Worm (Caenorhabditis elegans) whole organism, mixed stage, embryonic: ENCODE results near the gene nspb-6.
A peak's percentile ranks its signal among the peaks of the same experiment; 100 is the strongest.

ENCODE experiments used
- blmp-1 ChIP-seq: fragments of 150-350 bp; optimal IDR thresholded peaks from 2 replicates; lab custom pipeline; 2014; ENCODE audit warnings: missing biosample characterization, missing genetic modification characterization
- ceh-39 ChIP-seq: fragments of 150-350 bp; optimal IDR thresholded peaks from 2 replicates; lab custom pipeline; 2014; ENCODE audit warnings: missing biosample characterization, missing genetic modification characterization
- ceh-43 ChIP-seq: fragments of 200-800 bp; sonication (Bioruptor generic); optimal IDR thresholded peaks from 2 replicates; lab custom pipeline; 2018; ENCODE audit warnings: mild to moderate bottlenecking, missing genetic modification characterization, moderate library complexity, missing compliant biosample characterization
- ces-1 ChIP-seq: fragments of 150-350 bp; optimal IDR thresholded peaks from 2 replicates; lab custom pipeline; 2014; ENCODE audit warnings: missing biosample characterization, missing genetic modification reagents, missing genetic modification characterization
- cnd-1 ChIP-seq: fragments of 200-800 bp; sonication (Bioruptor generic); optimal IDR thresholded peaks from 2 replicates; lab custom pipeline; 2018; ENCODE audit warnings: mild to moderate bottlenecking, missing genetic modification characterization, missing compliant biosample characterization
- elt-1 ChIP-seq: sonication (generic microtip); optimal IDR thresholded peaks from 2 replicates; lab custom pipeline; 2017; ENCODE audit warnings: missing genetic modification characterization, mild to moderate bottlenecking, missing compliant biosample characterization, antibody characterized with exemption, moderate library complexity, borderline replicate concordance; ENCODE audit not compliant: insufficient read depth
- elt-3 ChIP-seq: fragments of 150-350 bp; optimal IDR thresholded peaks from 2 replicates; lab custom pipeline; 2014; ENCODE audit warnings: missing biosample characterization, missing genetic modification characterization
- flh-1 ChIP-seq: fragments of 200-800 bp; sonication (Bioruptor generic); optimal IDR thresholded peaks from 2 replicates; lab custom pipeline; 2018; ENCODE audit warnings: mild to moderate bottlenecking, missing genetic modification characterization, moderate library complexity, missing compliant biosample characterization
- ham-2 ChIP-seq: fragments of 200-800 bp; sonication (Bioruptor generic); optimal IDR thresholded peaks from 2 replicates; lab custom pipeline; 2018; ENCODE audit warnings: mild to moderate bottlenecking, missing genetic modification characterization, missing compliant biosample characterization
- hlh-1 ChIP-seq: fragments of 150-350 bp; optimal IDR thresholded peaks from 2 replicates; lab custom pipeline; 2014; ENCODE audit warnings: missing biosample characterization, missing genetic modification reagents, missing genetic modification characterization
- lin-13 ChIP-seq: fragments of 150-350 bp; optimal IDR thresholded peaks from 2 replicates; lab custom pipeline; 2014; ENCODE audit warnings: missing biosample characterization, missing genetic modification characterization
- lin-32 ChIP-seq: fragments of 200-800 bp; sonication (Bioruptor generic); optimal IDR thresholded peaks from 2 replicates; lab custom pipeline; 2018; ENCODE audit warnings: mild to moderate bottlenecking, missing genetic modification characterization, missing compliant biosample characterization
- mab-5 ChIP-seq: fragments of 150-350 bp; optimal IDR thresholded peaks from 2 replicates; lab custom pipeline; 2014; ENCODE audit warnings: missing biosample characterization, missing genetic modification characterization
- nhr-2 ChIP-seq: fragments of 150-350 bp; optimal IDR thresholded peaks from 2 replicates; lab custom pipeline; 2014; ENCODE audit warnings: missing biosample characterization, missing genetic modification characterization
- nhr-28 ChIP-seq: fragments of 150-350 bp; optimal IDR thresholded peaks from 2 replicates; lab custom pipeline; 2014; ENCODE audit warnings: missing biosample characterization, missing genetic modification characterization
- nhr-76 ChIP-seq: sonication (generic microtip); optimal IDR thresholded peaks from 2 replicates; lab custom pipeline; 2017; ENCODE audit warnings: missing biosample characterization, missing genetic modification characterization
- pha-4 ChIP-seq: fragments of 150-350 bp; optimal IDR thresholded peaks from 2 replicates; lab custom pipeline; 2018; ENCODE audit warnings: missing biosample characterization, missing genetic modification reagents, missing genetic modification characterization
- sem-2 ChIP-seq: fragments of 200-800 bp; sonication (Bioruptor generic); optimal IDR thresholded peaks from 2 replicates; lab custom pipeline; 2018; ENCODE audit warnings: mild to moderate bottlenecking, missing genetic modification characterization, missing compliant biosample characterization
- snpc-4 ChIP-seq: fragments of 150-350 bp; optimal IDR thresholded peaks from 2 replicates; lab custom pipeline; 2014; ENCODE audit warnings: missing biosample characterization, missing genetic modification characterization
- sptf-1 ChIP-seq: sonication (generic microtip); optimal IDR thresholded peaks from 2 replicates; lab custom pipeline; 2017; ENCODE audit warnings: mild to moderate bottlenecking, missing genetic modification characterization, moderate library complexity, missing compliant biosample characterization
- unc-120 ChIP-seq: sonication (generic microtip); optimal IDR thresholded peaks from 2 replicates; lab custom pipeline; 2017; ENCODE audit warnings: missing genetic modification characterization, missing compliant biosample characterization; ENCODE audit not compliant: poor library complexity, severe bottlenecking
- unc-39 ChIP-seq: fragments of 150-350 bp; optimal IDR thresholded peaks from 2 replicates; lab custom pipeline; 2014; ENCODE audit warnings: missing biosample characterization, missing genetic modification characterization
- unc-62 ChIP-seq: fragments of 150-350 bp; optimal IDR thresholded peaks from 2 replicates; lab custom pipeline; 2014; ENCODE audit warnings: missing biosample characterization, missing genetic modification reagents, missing genetic modification characterization
- ztf-11 ChIP-seq: fragments of 150-350 bp; optimal IDR thresholded peaks from 2 replicates; lab custom pipeline; 2014; ENCODE audit warnings: missing biosample characterization, missing genetic modification characterization

The nspb-6 gene

DNA sequence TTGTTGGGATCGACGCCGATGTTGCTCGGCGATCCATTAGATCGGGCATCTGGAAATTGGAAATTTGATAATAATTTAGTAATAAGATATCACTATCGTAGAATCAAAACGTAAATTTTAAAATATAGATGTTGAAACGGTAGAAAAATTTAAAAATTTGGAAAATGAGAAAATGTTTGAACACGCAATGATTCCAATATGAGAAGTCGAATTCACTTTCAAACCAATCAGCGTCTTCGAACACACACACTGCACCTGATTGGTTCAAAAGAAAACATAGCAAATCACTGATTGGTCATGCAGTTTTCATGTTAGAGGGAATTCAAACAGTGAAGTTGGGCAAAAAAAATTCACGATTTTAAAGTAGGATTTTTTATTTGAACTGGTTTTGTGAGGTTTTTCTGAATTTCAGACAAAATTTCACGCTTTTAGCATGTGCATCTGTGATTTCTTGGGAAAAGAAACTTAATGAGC, 8.1 kb downstream of the nspb-6 start, which contains the start of gene H04M03.12:
TSS of gene H04M03.12 (minus strand) at position 51 of the 474 bp plus-strand sequence.
- TF ChIP-seq unc-62 (GFP tag; lab: Kevin White, UChicago): no peak
- no peak for TF ChIP-seq nhr-28 (tag; lab: Kevin White, UChicago)
- TF ChIP-seq snpc-4 (tag; lab: Kevin White, UChicago): no peak
- no peak for TF ChIP-seq elt-3
- TF ChIP-seq sem-2: no peak
- no peak for TF ChIP-seq blmp-1
- TF ChIP-seq elt-1 (tag; lab: Kevin White, UChicago): no peak
- no peak for TF ChIP-seq flh-1
- TF ChIP-seq pha-4 (tag; lab: Kevin White, UChicago): no peak
- no peak for TF ChIP-seq ceh-39 (tag; lab: Kevin White, UChicago)

- TF ChIP-seq ces-1 (GFP tag; lab: Kevin White, UChicago): peak; percentile 76
- TF ChIP-seq ztf-11 (tag; lab: Kevin White, UChicago): no peak
These were observed 19.9 kb downstream of the nspb-6 start for ce11 chrIV:5915152-5915551.

- TF ChIP-seq nhr-2 (tag; lab: Kevin White, UChicago): no peak
- TF ChIP-seq mab-5 (tag; lab: Kevin White, UChicago): no peak
- no peak for TF ChIP-seq ceh-39 (tag; lab: Kevin White, UChicago)
- TF ChIP-seq unc-39 (tag; lab: Kevin White, UChicago): no peak
- no peak for TF ChIP-seq ceh-43 (GFP tag; lab: Kevin White, UChicago)
- TF ChIP-seq lin-32 (GFP tag; lab: Kevin White, UChicago): no peak
- TF ChIP-seq cnd-1 (tag; lab: Kevin White, UChicago): no peak
- TF ChIP-seq snpc-4 (tag; lab: Kevin White, UChicago): no peak
- TF ChIP-seq elt-1 (tag; lab: Kevin White, UChicago): no peak
- no peak for TF ChIP-seq ham-2 (GFP tag; lab: Kevin White, UChicago)
These were observed 21.7 kb downstream of the nspb-6 start, which contains the start of gene dhhc-13 for ce11 chrIV:5917026-5917425. TSS of gene dhhc-13 (plus strand) at chrIV:5917326.

DNA sequence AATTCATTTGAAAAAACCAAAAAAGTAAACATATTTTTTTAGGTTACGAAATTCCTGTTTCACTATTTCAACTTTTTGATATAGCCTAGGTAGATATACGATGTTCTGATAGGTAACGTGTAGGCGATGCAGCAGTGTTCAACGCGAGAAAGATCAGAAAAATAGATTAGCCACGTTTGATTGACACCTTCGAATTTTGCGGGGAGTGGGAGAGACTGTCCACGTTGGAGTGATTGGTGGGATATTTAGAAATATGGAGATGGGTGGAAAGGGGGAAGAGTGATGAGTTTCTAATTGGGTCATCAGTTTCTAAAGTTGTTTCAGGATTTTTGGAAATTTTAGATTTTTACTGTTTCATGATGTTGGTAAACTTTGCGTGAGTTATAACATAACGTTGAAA, 27.8 kb downstream of the nspb-6 start:
- TF ChIP-seq nhr-28 (tag; lab: Kevin White, UChicago) (no peak), sptf-1 (tag; lab: Kevin White, UChicago) (no peak), unc-62 (GFP tag; lab: Kevin White, UChicago) (peak; percentile 63), lin-13 (tag; lab: Kevin White, UChicago) (no peak), nhr-2 (tag; lab: Kevin White, UChicago) (no peak)

ce11 chrIV:5924241-5924640, 29.0 kb downstream of the nspb-6 start:
- TF ChIP-seq elt-1 (tag; lab: Kevin White, UChicago): peak; percentile 13
- no peak for TF ChIP-seq ceh-43 (GFP tag; lab: Kevin White, UChicago)

- TF ChIP-seq sptf-1 (tag; lab: Kevin White, UChicago) (peak; percentile 88), ceh-43 (GFP tag; lab: Kevin White, UChicago) (peak; percentile 69), ces-1 (GFP tag; lab: Kevin White, UChicago) (peak; percentile 82), cnd-1 (tag; lab: Kevin White, UChicago) (peak; percentile 69), nhr-2 (tag; lab: Kevin White, UChicago) (no peak), blmp-1 (peak; percentile 62), hlh-1 (tag; lab: Kevin White, UChicago) (no peak)
These were observed 31.4 kb downstream of the nspb-6 start for ce11 chrIV:5926643-5927042.

- TF ChIP-seq pha-4 (tag; lab: Kevin White, UChicago) (no peak), ces-1 (GFP tag; lab: Kevin White, UChicago) (peak; percentile 95)
- TF ChIP-seq, all 35 proteins: peak for 1
These were observed 32.5 kb downstream of the nspb-6 start for ce11 chrIV:5927805-5928204.

DNA sequence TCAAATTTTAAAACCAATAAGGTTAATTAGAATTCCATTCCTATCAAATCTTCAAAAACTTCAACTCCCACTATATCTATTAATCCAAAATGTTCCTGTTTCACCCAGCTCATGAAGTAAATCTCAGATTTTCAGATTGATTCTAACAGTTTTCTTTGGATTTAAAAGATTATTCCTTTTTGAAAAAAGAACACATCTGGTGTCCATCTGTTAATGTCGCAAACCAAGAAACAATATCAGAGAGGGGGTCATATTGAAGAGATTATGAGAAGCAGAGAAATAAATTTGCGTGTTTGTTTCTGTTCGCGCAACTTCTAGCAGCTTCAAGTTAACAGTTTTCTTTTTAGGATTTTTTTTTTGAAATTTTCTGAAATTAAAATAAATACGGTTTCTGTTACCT, 33.7 kb downstream of the nspb-6 start:
- TF ChIP-seq lin-13 (tag; lab: Kevin White, UChicago) (no peak), lin-32 (GFP tag; lab: Kevin White, UChicago) (peak; percentile 58), pha-4 (tag; lab: Kevin White, UChicago) (no peak), unc-120 (tag; lab: Kevin White, UChicago) (no peak), nhr-76 (tag; lab: Kevin White, UChicago) (no peak), ces-1 (GFP tag; lab: Kevin White, UChicago) (no peak)
